Worm (Caenorhabditis elegans): Measurements from ENCODE around the gene F53C11.4.

The F53C11.4 gene

DNA sequence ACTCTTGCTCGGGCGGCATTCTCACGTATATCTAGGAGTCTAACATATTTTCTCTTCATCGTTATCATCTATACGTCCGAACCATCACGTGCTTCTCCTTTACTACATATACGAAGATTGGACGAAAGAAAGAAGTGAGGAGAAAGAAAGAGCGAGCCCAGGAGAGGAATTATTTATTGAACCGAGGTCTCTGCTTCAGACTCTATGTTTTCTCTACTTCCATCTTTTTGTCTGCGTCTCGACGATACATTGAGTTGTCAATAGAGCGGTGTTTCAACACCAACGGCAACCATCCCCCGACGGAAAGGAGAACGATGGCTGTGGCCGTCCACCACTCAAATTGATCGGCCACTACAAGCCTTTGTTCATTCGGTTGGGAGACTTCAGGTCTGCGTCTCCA is 2.2 kb upstream of the F53C11.4 start (continued):
- TF ChIP-seq skn-1 (tag; optimal IDR thresholded peaks at IDR 0.05) (no peak), mes-2 (tag; optimal IDR thresholded peaks at IDR 0.05; ENCODE audit: poor library complexity, severe bottlenecking) (peak; percentile 73), set-16 (GFP tag; IDR thresholded peaks at IDR 0.05) (peak; percentile 35; the same call in 1 of the 2 replicates), dmd-6 (GFP tag; IDR thresholded peaks at IDR 0.05) (peak; percentile 82), saeg-2 (GFP tag; IDR thresholded peaks at IDR 0.05) (peak; percentile 52; the same call in 1 of the 2 replicates), nhr-77 (tag; optimal IDR thresholded peaks at IDR 0.05) (peak; percentile 94), hlh-11 (tag; optimal IDR thresholded peaks at IDR 0.05) (peak; percentile 91), nhr-102 (tag; optimal IDR thresholded peaks at IDR 0.05) (peak; percentile 36), ceh-20 (GFP tag; IDR thresholded peaks at IDR 0.05) (peak; percentile 82), madf-9 (GFP tag; conservative IDR thresholded peaks at IDR 0.05) (peak; percentile 39; the same call in 1 of the 2 replicates), pha-4 (GFP tag; IDR thresholded peaks at IDR 0.05) (peak; percentile 56), pha-4 (tag; optimal IDR thresholded peaks at IDR 0.05) (peak; percentile 72), nhr-6 (tag; optimal IDR thresholded peaks at IDR 0.05) (peak; percentile 99), mxl-3 (GFP tag; optimal IDR thresholded peaks at IDR 0.05) (peak; percentile 63), nhr-48 (tag; optimal IDR thresholded peaks at IDR 0.05) (peak; percentile 3), daf-19 (GFP tag; conservative IDR thresholded peaks at IDR 0.05) (no peak), tag-97 (GFP tag; IDR thresholded peaks at IDR 0.05) (no peak), rbr-2 (tag; optimal IDR thresholded peaks at IDR 0.05) (peak; percentile 77), mep-1 (tag; optimal IDR thresholded peaks at IDR 0.05) (peak; percentile 92), unc-39 (tag; optimal IDR thresholded peaks at IDR 0.05) (peak; percentile 31), aha-1 (tag) (peak; percentile 91), ces-1 (GFP tag; optimal IDR thresholded peaks at IDR 0.05) (no peak), arid-1 (GFP tag; conservative IDR thresholded peaks at IDR 0.05) (no peak; the same call in 1 of the 2 replicates), dmd-9 (GFP tag; IDR thresholded peaks at IDR 0.05) (0 out of 2 replicates have a peak, but pooled peaks have one; percentile 50), ceh-44 (GFP tag; IDR thresholded peaks at IDR 0.05) (no peak), hif-1 (tag; optimal IDR thresholded peaks at IDR 0.05) (peak in 1 of 2 experiments; percentile 85), lin-15B (tag; optimal IDR thresholded peaks at IDR 0.05) (peak; percentile 30), tra-1 (GFP tag; IDR thresholded peaks at IDR 0.05) (peak; percentile 53), F37D6.2 (tag; optimal IDR thresholded peaks at IDR 0.05) (peak; percentile 9), spr-1 (tag; optimal IDR thresholded peaks at IDR 0.05) (peak; percentile 15), F26F4.8 (GFP tag; conservative IDR thresholded peaks at IDR 0.05) (no peak), egl-43 (GFP tag; IDR thresholded peaks at IDR 0.05) (peak; percentile 70), ceh-28 (tag; optimal IDR thresholded peaks at IDR 0.05) (peak; percentile 35), mdl-1 (tag; optimal IDR thresholded peaks at IDR 0.05) (peak; percentile 40 to 87), ama-1 (optimal IDR thresholded peaks at IDR 0.05) (peak; percentile 72), attf-4 (tag; optimal IDR thresholded peaks at IDR 0.05) (peak; percentile 7), Y5F2A.4 (GFP tag; optimal IDR thresholded peaks at IDR 0.05) (no peak), hmg-1.1 (GFP tag; IDR thresholded peaks at IDR 0.05) (peak; percentile 83), fkh-10 (GFP tag; optimal IDR thresholded peaks at IDR 0.05) (peak; percentile 74), nhr-28 (tag; optimal IDR thresholded peaks at IDR 0.05) (peak; percentile 89), T20F7.1 (GFP tag; optimal IDR thresholded peaks at IDR 0.05) (peak; percentile 80), dmd-8 (GFP tag; IDR thresholded peaks at IDR 0.05) (no peak), dve-1 (tag; optimal IDR thresholded peaks at IDR 0.05; ENCODE audit: insufficient read depth) (peak; percentile 95), daf-16 (GFP tag; optimal IDR thresholded peaks at IDR 0.05) (peak; percentile 50 to 51), daf-16 (tag; optimal IDR thresholded peaks at IDR 0.05) (peak; percentile 90)

All from whole organism, L4 larva.